Fruit fly (Drosophila melanogaster): ENCODE data around the gene CD98hc.

CD98hc gene

DNA sequence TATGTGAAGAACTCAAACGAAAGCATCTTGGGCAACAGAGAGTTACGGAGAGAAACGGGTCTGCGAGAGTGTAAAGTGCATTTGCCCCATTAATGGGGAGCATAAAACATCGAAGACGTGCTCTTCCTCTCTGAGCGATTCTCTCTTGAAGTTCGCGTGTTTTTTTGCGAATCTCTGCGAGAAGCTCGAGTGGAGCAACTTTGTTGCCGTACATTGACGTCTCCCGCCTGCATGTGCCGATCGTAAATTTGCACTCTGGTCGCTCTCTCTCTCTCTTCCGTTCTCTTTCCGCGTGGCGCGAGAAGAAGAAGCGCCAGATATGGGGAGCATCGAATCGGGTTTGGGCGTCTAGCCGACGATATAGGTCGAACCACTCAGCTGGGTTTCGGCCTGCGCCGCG is 10.4 kb downstream of the CD98hc start (continued):
- TF ChIP-seq BEAF-32 (GFP tag; optimal IDR thresholded peaks at IDR 0.05) = no peak
- no peak for TF ChIP-seq nerfin-2 (GFP tag; IDR thresholded peaks at IDR 0.05; ENCODE audit: partially characterized antibody)
- no peak for TF ChIP-seq CG9727 (GFP tag; optimal IDR thresholded peaks at IDR 0.05)
- TF ChIP-seq CG7271 (tag; optimal IDR thresholded peaks at IDR 0.05) = no peak
- TF ChIP-seq sima (GFP tag; optimal IDR thresholded peaks at IDR 0.05) = no peak
- no peak for TF ChIP-seq tup (GFP tag; optimal IDR thresholded peaks at IDR 0.05)
- no peak for TF ChIP-seq CG7963 (GFP tag; IDR thresholded peaks at IDR 0.05; ENCODE audit: partially characterized antibody)
- TF ChIP-seq gcm (GFP tag; optimal IDR thresholded peaks at IDR 0.05) = no peak
- no peak for TF ChIP-seq CG17328 (GFP tag; IDR thresholded peaks at IDR 0.05)
- TF ChIP-seq cwo (GFP tag; optimal IDR thresholded peaks at IDR 0.05) = no peak
- no peak for TF ChIP-seq Dfd (GFP tag; optimal IDR thresholded peaks at IDR 0.05)
- no peak for TF ChIP-seq Hmx (GFP tag; optimal IDR thresholded peaks at IDR 0.05)
- no peak for TF ChIP-seq p53 (GFP tag; optimal IDR thresholded peaks at IDR 0.05)
- TF ChIP-seq nom (GFP tag; optimal IDR thresholded peaks at IDR 0.05) = peak; percentile 85
- no peak for TF ChIP-seq Ssrp (tag; optimal IDR thresholded peaks at IDR 0.05)
- TF ChIP-seq CG12155 (GFP tag; optimal IDR thresholded peaks at IDR 0.05) = no peak
- peak; percentile 54 to 78 for TF ChIP-seq Trl (optimal IDR thresholded peaks at IDR 0.05)
- TF ChIP-seq Trl (GFP tag; optimal IDR thresholded peaks at IDR 0.05) = no peak
- no peak for TF ChIP-seq Atf-2 (GFP tag; optimal IDR thresholded peaks at IDR 0.05)
- TF ChIP-seq yki (optimal IDR thresholded peaks at IDR 0.05) = peak; percentile 29
- no peak for TF ChIP-seq zf30C (GFP tag; optimal IDR thresholded peaks at IDR 0.05)
- TF ChIP-seq insv (GFP tag; optimal IDR thresholded peaks at IDR 0.05) = no peak
- no peak for TF ChIP-seq CG1233 (GFP tag; optimal IDR thresholded peaks at IDR 0.05)
- TF ChIP-seq D19A (tag; optimal IDR thresholded peaks at IDR 0.05) = no peak
- TF ChIP-seq CG4404 (GFP tag; IDR thresholded peaks at IDR 0.05) = no peak
- TF ChIP-seq CG5180 (GFP tag; optimal IDR thresholded peaks at IDR 0.05) = peak; percentile 34
- TF ChIP-seq CG17359 (tag; optimal IDR thresholded peaks at IDR 0.05) = no peak
- TF ChIP-seq CG7786 (GFP tag; optimal IDR thresholded peaks at IDR 0.05) = no peak
- TF ChIP-seq CG3726 (GFP tag; IDR thresholded peaks at IDR 0.05) = no peak
- TF ChIP-seq zfh2 (GFP tag; optimal IDR thresholded peaks at IDR 0.05) = no peak
- no peak for TF ChIP-seq ham (GFP tag; IDR thresholded peaks at IDR 0.05)
- no peak for TF ChIP-seq CG18262 (tag; optimal IDR thresholded peaks at IDR 0.05)
- peak; percentile 33 for TF ChIP-seq CG17385 (GFP tag; optimal IDR thresholded peaks at IDR 0.05)
- TF ChIP-seq CG11504 (tag; optimal IDR thresholded peaks at IDR 0.05) = peak; percentile 59
- no peak for TF ChIP-seq CG33557 (GFP tag; optimal IDR thresholded peaks at IDR 0.05)
- TF ChIP-seq Atf6 (GFP tag; IDR thresholded peaks at IDR 0.05) = no peak
- TF ChIP-seq B-H1 (GFP tag; IDR thresholded peaks at IDR 0.05) = no peak
- TF ChIP-seq vfl (GFP tag; optimal IDR thresholded peaks at IDR 0.05) = no peak
- no peak for TF ChIP-seq dimm (GFP tag; IDR thresholded peaks at IDR 0.05)

dm6 chr3R:7967347-7967746 is 10.9 kb downstream of the CD98hc start, which contains the start of gene dsx:
Gene dsx, minus strand, starts transcription at chr3R:7967408.
- TF ChIP-seq CG1603 (tag; optimal IDR thresholded peaks at IDR 0.05) = no peak
- TF ChIP-seq CG1233 (GFP tag; optimal IDR thresholded peaks at IDR 0.05) = no peak
- no peak for TF ChIP-seq CG7271 (tag; optimal IDR thresholded peaks at IDR 0.05)
- 0 out of 3 replicates have a peak, but pooled peaks have one; percentile 18 for TF ChIP-seq CG17361 (GFP tag; IDR thresholded peaks at IDR 0.05)
- no peak for TF ChIP-seq sob (GFP tag; IDR thresholded peaks at IDR 0.05)
- TF ChIP-seq D19A (tag; optimal IDR thresholded peaks at IDR 0.05) = peak; percentile 7
- TF ChIP-seq CG9727 (GFP tag; optimal IDR thresholded peaks at IDR 0.05) = no peak
- peak; percentile 78 for TF ChIP-seq CG10274 (GFP tag; optimal IDR thresholded peaks at IDR 0.05)
